Worm (Caenorhabditis elegans) whole organism, young adult: Measurements from ENCODE around the gene spp-9.

Experiments
- B0019.2 ChIP-seq: fragments of 200-800 bp; sonication (Bioruptor generic); conservative IDR thresholded peaks from 2 replicates; pipeline ENCODE4 v1.3.6; 2022; ENCODE audit warnings: missing genetic modification reagents, missing genetic modification characterization, missing compliant biosample characterization
- B0261.1 ChIP-seq: sonication (generic microtip); optimal IDR thresholded peaks from 2 replicates; lab custom pipeline; 2016; ENCODE audit warnings: mild to moderate bottlenecking, missing genetic modification characterization, moderate library complexity, missing compliant biosample characterization
- C06A6.2 ChIP-seq: fragments of 200-800 bp; sonication (Bioruptor generic); conservative IDR thresholded peaks from 2 replicates; pipeline ENCODE4 v1.3.6; 2022; ENCODE audit warnings: missing genetic modification characterization, missing compliant biosample characterization
- C17E4.6 ChIP-seq: fragments of 200-800 bp; sonication (Bioruptor generic); IDR thresholded peaks from 2 replicates; pipeline ENCODE4 v1.3.6; 2022; ENCODE audit warnings: missing genetic modification reagents, missing genetic modification characterization, missing compliant biosample characterization
- F10E7.11 ChIP-seq: sonication (generic microtip); optimal IDR thresholded peaks from 2 replicates; lab custom pipeline; 2017; ENCODE audit warnings: mild to moderate bottlenecking, missing genetic modification characterization, moderate library complexity, missing compliant biosample characterization
- F49E8.2 ChIP-seq: sonication (generic microtip); optimal IDR thresholded peaks from 3 replicates; lab custom pipeline; 2017; ENCODE audit warnings: missing genetic modification characterization, mild to moderate bottlenecking, missing compliant biosample characterization, antibody characterized with exemption, moderate library complexity; ENCODE audit not compliant: insufficient read depth
- F52B5.7 ChIP-seq: sonication (generic microtip); optimal IDR thresholded peaks from 2 replicates; lab custom pipeline; 2016; ENCODE audit warnings: mild to moderate bottlenecking, missing genetic modification characterization, missing compliant biosample characterization
- Y67H2A.10 ChIP-seq: fragments of 200-800 bp; sonication (Bioruptor generic); conservative IDR thresholded peaks from 2 replicates; pipeline ENCODE4 v1.3.6; 2022; ENCODE audit warnings: missing genetic modification reagents, missing genetic modification characterization, missing compliant biosample characterization
- Y95B8A.8 ChIP-seq: fragments of 200-800 bp; sonication (Bioruptor generic); IDR thresholded peaks from 2 replicates; pipeline ENCODE4 v1.3.6; 2022; ENCODE audit warnings: missing genetic modification reagents, missing genetic modification characterization, missing compliant biosample characterization
- ZK185.1 ChIP-seq: sonication (generic microtip); optimal IDR thresholded peaks from 2 replicates; lab custom pipeline; 2016; ENCODE audit warnings: mild to moderate bottlenecking, missing genetic modification characterization, missing compliant biosample characterization; ENCODE audit not compliant: poor library complexity, severe bottlenecking
- ama-1 ChIP-seq, 3 experiments: fragments of 150-350 bp in 1 of 3; sonication (generic microtip) in 2 of 3; optimal IDR thresholded peaks; 2 replicates each; lab custom pipeline; 2014 to 2018; ENCODE audit warnings: missing biosample characterization in 2 of 3, missing genetic modification characterization in 2 of 3, missing genetic modification reagents in 2 of 3
- atf-7 ChIP-seq: sonication (generic microtip); optimal IDR thresholded peaks from 2 replicates; lab custom pipeline; 2017; ENCODE audit warnings: mild to moderate bottlenecking, missing genetic modification characterization, missing compliant biosample characterization
- ccch-3 ChIP-seq: fragments of 200-800 bp; sonication (Bioruptor generic); optimal IDR thresholded peaks from 2 replicates; lab custom pipeline; 2018; ENCODE audit warnings: mild to moderate bottlenecking, missing genetic modification characterization, missing compliant biosample characterization
- cebp-1 ChIP-seq, 2 experiments: fragments of 200-800 bp in 1 of 2; sonication (Bioruptor generic) in 1 of 2; sonication (generic microtip) in 1 of 2; IDR thresholded peaks in 1 of 2; optimal IDR thresholded peaks in 1 of 2; 2 replicates each; pipeline versions ENCODE4 v1.3.6 to Lab custom; 2017 to 2022; ENCODE audit warnings: missing compliant biosample characterization in 2 of 2, missing genetic modification characterization in 2 of 2, mild to moderate bottlenecking in 1 of 2, missing genetic modification reagents in 1 of 2, moderate library complexity in 1 of 2
- cebp-2 ChIP-seq: fragments of 200-800 bp; sonication (Bioruptor generic); IDR thresholded peaks from 2 replicates; pipeline ENCODE4 v1.3.6; 2022; ENCODE audit warnings: missing genetic modification characterization, missing compliant biosample characterization
- ceh-58 ChIP-seq: fragments of 200-800 bp; sonication (Bioruptor generic); IDR thresholded peaks from 2 replicates; pipeline ENCODE4 v1.3.6; 2022; ENCODE audit warnings: missing genetic modification characterization, missing compliant biosample characterization
- ceh-79 ChIP-seq: sonication (generic microtip); optimal IDR thresholded peaks from 2 replicates; lab custom pipeline; 2017; ENCODE audit warnings: mild to moderate bottlenecking, missing genetic modification characterization, missing compliant biosample characterization
- dox-1 ChIP-seq: fragments of 200-800 bp; sonication (Bioruptor generic); IDR thresholded peaks from 2 replicates; pipeline ENCODE4 v1.3.6; 2022; ENCODE audit warnings: missing genetic modification reagents, missing genetic modification characterization, missing compliant biosample characterization
- dpff-1 ChIP-seq: sonication (generic microtip); optimal IDR thresholded peaks from 2 replicates; lab custom pipeline; 2017; ENCODE audit warnings: mild to moderate bottlenecking, missing genetic modification characterization, missing compliant biosample characterization
- egl-44 ChIP-seq: fragments of 200-800 bp; sonication (Bioruptor generic); IDR thresholded peaks from 2 replicates; pipeline ENCODE4 v1.3.6; 2022; ENCODE audit warnings: missing genetic modification reagents, missing genetic modification characterization, missing compliant biosample characterization
- ets-4 ChIP-seq: fragments of 200-800 bp; sonication (Bioruptor generic); optimal IDR thresholded peaks from 2 replicates; lab custom pipeline; 2018; ENCODE audit warnings: mild to moderate bottlenecking, missing genetic modification characterization, missing compliant biosample characterization
- hlh-12 ChIP-seq: sonication (generic microtip); optimal IDR thresholded peaks from 2 replicates; lab custom pipeline; 2016; ENCODE audit warnings: missing genetic modification characterization, missing compliant biosample characterization
- hlh-26 ChIP-seq: fragments of 200-800 bp; sonication (Bioruptor generic); conservative IDR thresholded peaks from 2 replicates; pipeline ENCODE4 v1.3.6; 2022; ENCODE audit warnings: missing genetic modification reagents, missing genetic modification characterization, missing compliant biosample characterization
- let-526 ChIP-seq: fragments of 200-800 bp; sonication (Bioruptor generic); IDR thresholded peaks from 2 replicates; pipeline ENCODE4 v1.3.6; 2022; ENCODE audit warnings: missing genetic modification reagents, missing genetic modification characterization, missing compliant biosample characterization
- lin-26 ChIP-seq: fragments of 200-800 bp; sonication (Bioruptor generic); IDR thresholded peaks from 2 replicates; pipeline ENCODE4 v1.3.6; 2022; ENCODE audit warnings: missing genetic modification reagents, missing genetic modification characterization, missing compliant biosample characterization
- lir-1 ChIP-seq: fragments of 200-800 bp; sonication (Bioruptor generic); conservative IDR thresholded peaks from 2 replicates; pipeline ENCODE4 v1.3.6; 2022; ENCODE audit warnings: missing genetic modification reagents, missing genetic modification characterization, missing compliant biosample characterization
- lsl-1 ChIP-seq: fragments of 200-800 bp; sonication (Bioruptor generic); optimal IDR thresholded peaks from 2 replicates; lab custom pipeline; 2018; ENCODE audit warnings: mild to moderate bottlenecking, missing genetic modification characterization, moderate library complexity, missing compliant biosample characterization
- madf-6 ChIP-seq: fragments of 200-800 bp; sonication (Bioruptor generic); IDR thresholded peaks from 2 replicates; pipeline ENCODE4 v1.3.6; 2022; ENCODE audit warnings: missing genetic modification reagents, missing genetic modification characterization, missing compliant biosample characterization
- madf-8 ChIP-seq: fragments of 200-800 bp; sonication (Bioruptor generic); conservative IDR thresholded peaks from 2 replicates; pipeline ENCODE4 v1.3.6; 2022; ENCODE audit warnings: missing genetic modification reagents, missing genetic modification characterization, missing compliant biosample characterization
- nfya-2 ChIP-seq: fragments of 200-800 bp; sonication (Bioruptor generic); IDR thresholded peaks from 2 replicates; pipeline ENCODE4 v1.3.6; 2022; ENCODE audit warnings: missing genetic modification reagents, missing genetic modification characterization, missing compliant biosample characterization
- nhr-80 ChIP-seq: sonication (generic microtip); optimal IDR thresholded peaks from 2 replicates; lab custom pipeline; 2016; ENCODE audit warnings: missing genetic modification characterization, missing compliant biosample characterization
- nhr-90 ChIP-seq: sonication (generic microtip); optimal IDR thresholded peaks from 2 replicates; lab custom pipeline; 2016; ENCODE audit warnings: missing genotype, mild to moderate bottlenecking, missing genetic modification characterization, missing compliant biosample characterization
- pbrm-1 ChIP-seq: fragments of 200-800 bp; sonication (Bioruptor generic); IDR thresholded peaks from 2 replicates; pipeline ENCODE4 v1.3.6; 2022; ENCODE audit warnings: missing genetic modification reagents, missing genetic modification characterization, missing compliant biosample characterization
- rcor-1 ChIP-seq: fragments of 200-800 bp; sonication (Bioruptor generic); IDR thresholded peaks from 2 replicates; pipeline ENCODE4 v1.3.6; 2022; ENCODE audit warnings: missing genetic modification reagents, missing genetic modification characterization, missing compliant biosample characterization
- rec-8 ChIP-seq, 2 experiments: sonication (generic microtip); optimal IDR thresholded peaks; 2 replicates each; lab custom pipeline; 2016; ENCODE audit warnings: mild to moderate bottlenecking in 2 of 2, missing genetic modification characterization in 2 of 2, missing genetic modification reagents in 2 of 2, missing genotype in 2 of 2, missing biosample characterization in 1 of 2, missing compliant biosample characterization in 1 of 2, moderate library complexity in 1 of 2
- snpc-1.3 ChIP-seq: sonication (generic microtip); optimal IDR thresholded peaks from 2 replicates; lab custom pipeline; 2017; ENCODE audit warnings: missing genetic modification characterization, mild to moderate bottlenecking, missing compliant biosample characterization, antibody characterized with exemption, moderate library complexity, missing genotype, missing genetic modification reagents; ENCODE audit not compliant: insufficient read depth
- snpc-3.4 ChIP-seq: sonication (generic microtip); optimal IDR thresholded peaks from 2 replicates; lab custom pipeline; 2017; ENCODE audit warnings: missing genetic modification characterization, mild to moderate bottlenecking, missing compliant biosample characterization, antibody characterized with exemption, moderate library complexity, missing genotype, missing genetic modification reagents
- snpc-4 ChIP-seq, 5 experiments: fragments of 150-350 bp in 1 of 5; sonication (generic microtip) in 4 of 5; optimal IDR thresholded peaks; 2 replicates each; lab custom pipeline; 2014 to 2018; ENCODE audit warnings: missing genetic modification characterization in 5 of 5, missing biosample characterization in 3 of 5, antibody characterized with exemption in 2 of 5, mild to moderate bottlenecking in 2 of 5, missing compliant biosample characterization in 2 of 5, missing genotype in 2 of 5, moderate library complexity in 2 of 5, missing genetic modification reagents in 1 of 5
- somi-1 ChIP-seq: fragments of 200-800 bp; sonication (Bioruptor generic); optimal IDR thresholded peaks from 2 replicates; lab custom pipeline; 2018; ENCODE audit warnings: mild to moderate bottlenecking, missing genetic modification characterization, missing compliant biosample characterization
- ztf-18 ChIP-seq: sonication (generic microtip); optimal IDR thresholded peaks from 2 replicates; lab custom pipeline; 2016; ENCODE audit warnings: missing genotype, mild to moderate bottlenecking, missing genetic modification characterization, missing compliant biosample characterization
- ztf-26 ChIP-seq: sonication (generic microtip); optimal IDR thresholded peaks from 2 replicates; lab custom pipeline; 2017; ENCODE audit warnings: missing genetic modification characterization, missing compliant biosample characterization
- ztf-6 ChIP-seq: fragments of 200-800 bp; sonication (Bioruptor generic); IDR thresholded peaks from 2 replicates; pipeline ENCODE4 v1.3.6; 2022; ENCODE audit warnings: missing genetic modification reagents, missing genetic modification characterization, missing compliant biosample characterization

The spp-9 gene

DNA sequence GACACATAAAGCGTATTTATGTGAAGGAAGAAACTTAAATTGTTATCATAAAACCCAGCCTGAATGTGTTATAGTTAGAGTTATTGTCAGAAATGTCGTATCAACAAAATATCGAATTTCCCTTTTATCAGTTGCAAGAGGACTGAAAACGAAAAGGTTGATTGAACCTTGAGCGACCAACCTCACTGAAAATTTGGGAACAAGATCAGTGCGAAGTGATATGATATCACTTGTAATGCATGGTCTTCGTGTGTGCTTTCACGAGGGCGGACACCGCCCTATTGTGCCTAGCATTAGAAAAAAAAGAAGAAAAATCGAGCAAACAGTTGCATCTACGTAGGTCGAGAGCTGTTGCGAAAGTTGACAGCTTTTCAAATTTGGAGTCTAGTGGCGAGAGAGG lies 39.9 kb upstream of the spp-9 start:
- TF ChIP-seq ZK185.1 (tag; lab: Kevin White, UChicago) (no peak), ets-4 (GFP tag; lab: Kevin White, UChicago) (peak; percentile 43), nhr-80 (peak; percentile 85), dox-1 (GFP tag; lab: Robert Waterston, UW) (peak; percentile 29; the same call in 1 of the 2 replicates), cebp-1 (GFP tag; IDR thresholded peaks at IDR 0.05; lab: Robert Waterston, UW) (no peak), cebp-1 (tag; optimal IDR thresholded peaks at IDR 0.05; lab: Kevin White, UChicago) (peak; percentile 72), pbrm-1 (GFP tag; lab: Robert Waterston, UW) (0 out of 2 replicates have a peak, but pooled peaks have one; percentile 24)

DNA sequence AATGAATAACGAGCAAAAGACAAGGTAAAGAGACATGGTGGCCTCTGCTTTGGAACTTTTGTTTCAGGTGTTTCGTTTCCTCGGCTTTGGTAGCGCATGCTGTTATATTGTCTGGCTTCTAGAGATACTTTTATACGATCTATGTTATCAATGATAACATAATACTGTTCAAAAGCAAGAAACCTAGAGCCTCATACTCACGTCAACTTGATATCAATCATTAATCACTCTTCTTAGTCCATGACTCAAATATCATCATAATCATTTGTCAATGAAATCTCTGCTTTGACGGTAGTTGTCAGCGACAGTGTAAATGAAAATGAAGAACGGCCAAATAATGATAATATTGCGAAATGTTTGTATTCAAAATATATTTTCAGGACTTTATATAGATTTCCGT lies 37.3 kb upstream of the spp-9 start:
- TF ChIP-seq somi-1 = peak; percentile 7
- no peak for TF ChIP-seq let-526 (GFP tag; lab: Robert Waterston, UW)

DNA sequence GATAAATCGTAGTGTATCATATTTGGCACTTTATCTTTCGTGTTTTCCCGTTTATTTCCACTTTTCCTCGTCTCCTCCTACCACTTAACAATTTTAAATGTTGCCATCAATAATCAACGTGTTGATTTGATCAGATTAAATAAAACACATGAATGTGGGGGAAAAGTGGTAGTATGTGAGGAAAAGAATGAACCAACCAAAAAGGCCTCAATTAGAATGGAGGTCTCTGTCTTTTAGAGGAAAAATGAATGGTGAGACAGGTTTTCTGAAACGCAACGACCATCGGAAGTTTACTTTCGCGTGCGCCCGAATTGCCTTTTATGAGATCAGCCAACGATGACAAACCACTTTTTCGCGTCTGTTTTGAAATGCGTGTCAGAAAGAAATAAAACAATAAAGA lies 35.3 kb upstream of the spp-9 start:
- TF ChIP-seq madf-8 (GFP tag; lab: Robert Waterston, UW) (no peak), cebp-2 (GFP tag; lab: Robert Waterston, UW) (no peak), B0261.1 (no peak), nhr-90 (tag; lab: Kevin White, UChicago) (no peak), Y67H2A.10 (no peak), ceh-58 (GFP tag; lab: Robert Waterston, UW) (no peak), F10E7.11 (tag; lab: Kevin White, UChicago) (no peak), snpc-3.4 (tag; lab: Kevin White, UChicago) (no peak), dpff-1 (tag; lab: Kevin White, UChicago) (no peak), ztf-6 (no peak), ama-1 (optimal IDR thresholded peaks at IDR 0.05; lab: Kevin White, UChicago) (no peak), ama-1 (GFP tag; optimal IDR thresholded peaks at IDR 0.05; lab: Kevin White, UChicago) (no peak), ccch-3 (no peak), hlh-26 (no peak), hlh-12 (tag; lab: Kevin White, UChicago) (no peak), madf-6 (GFP tag; lab: Robert Waterston, UW) (no peak), lsl-1 (no peak), snpc-4 (GFP tag; optimal IDR thresholded peaks at IDR 0.05; lab: Kevin White, UChicago) (no peak), snpc-4 (tag; optimal IDR thresholded peaks at IDR 0.05; lab: Kevin White, UChicago) (no peak), Y95B8A.8 (GFP tag; lab: Robert Waterston, UW) (no peak), F52B5.7 (tag; lab: Kevin White, UChicago) (no peak), ztf-26 (tag; lab: Kevin White, UChicago) (no peak)

DNA sequence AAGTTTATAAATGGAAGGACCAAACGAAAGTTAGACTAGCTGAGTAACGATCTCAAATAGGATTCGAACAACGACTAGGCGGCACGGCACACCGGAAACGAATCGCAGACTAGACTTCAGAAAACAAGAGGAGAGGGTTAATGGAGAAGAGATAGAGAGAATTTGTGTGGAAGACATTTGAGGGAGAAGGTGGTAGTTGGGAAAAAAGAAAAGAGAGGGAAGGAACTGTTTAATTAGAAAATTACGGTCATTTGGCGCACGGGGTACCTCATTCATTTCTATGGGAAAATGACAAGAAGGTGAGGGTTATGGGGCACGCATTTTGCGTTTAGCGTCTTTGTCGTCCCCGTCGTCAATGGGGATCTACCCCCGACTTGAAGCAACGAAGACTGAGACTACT lies 33.4 kb upstream of the spp-9 start, which contains the start of gene F48C5.2:
Gene F48C5.2 (minus strand): TSS at position 101 of the 400 bp plus-strand sequence.
- no peak for TF ChIP-seq lin-26 (GFP tag; lab: Robert Waterston, UW)
- TF ChIP-seq lir-1 (GFP tag; lab: Robert Waterston, UW) = no peak
- TF ChIP-seq egl-44 = no peak
- TF ChIP-seq, all 124 proteins: peak for 0

DNA sequence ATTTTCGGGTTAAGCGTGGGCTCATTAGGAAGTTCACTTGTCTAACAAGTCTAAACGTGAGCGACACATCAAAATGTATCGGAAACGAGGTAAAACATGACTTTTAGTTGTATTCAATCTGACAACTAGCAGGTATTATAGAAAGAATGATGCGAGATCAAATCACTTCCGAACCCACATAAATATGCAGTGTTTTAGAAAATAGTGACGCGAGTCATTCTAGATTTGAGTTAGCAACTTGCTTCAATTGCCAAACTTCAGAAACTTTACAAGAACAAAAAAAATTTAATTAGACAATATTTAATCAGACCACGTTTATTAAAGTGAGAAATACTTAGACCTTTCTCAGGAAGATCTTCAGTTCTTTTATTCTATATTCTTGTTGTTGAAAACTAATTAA lies 30.9 kb upstream of the spp-9 start:
- no peak for TF ChIP-seq atf-7 (tag; lab: Kevin White, UChicago)
- no peak for TF ChIP-seq rcor-1
- no peak for TF ChIP-seq C06A6.2 (GFP tag; lab: Robert Waterston, UW)
- TF ChIP-seq ztf-18 (tag; lab: Kevin White, UChicago) = no peak
- TF ChIP-seq rec-8 (tag; optimal IDR thresholded peaks at IDR 0.05; lab: Kevin White, UChicago) = no peak
- no peak for TF ChIP-seq B0019.2
- TF ChIP-seq snpc-1.3 (tag; lab: Kevin White, UChicago) = no peak
- TF ChIP-seq ceh-79 (tag; lab: Kevin White, UChicago) = no peak
- no peak for TF ChIP-seq nfya-2
- no peak for TF ChIP-seq C17E4.6
- no peak for TF ChIP-seq ets-4 (GFP tag; lab: Kevin White, UChicago)
- no peak for TF ChIP-seq F49E8.2 (tag; lab: Kevin White, UChicago)
